Worm (Caenorhabditis elegans): ENCODE measurements around the gene ztf-29.

ce11 chrIII:11535453-11535852 is 25.5 kb upstream of the ztf-29 start:
- TF ChIP-seq hnd-1 (tag; optimal IDR thresholded peaks at IDR 0.05) = no peak
- no peak for TF ChIP-seq ama-1 (optimal IDR thresholded peaks at IDR 0.05)
- no peak for TF ChIP-seq tbx-37 (GFP tag; conservative IDR thresholded peaks at IDR 0.05)
- no peak for TF ChIP-seq aly-1 (tag; optimal IDR thresholded peaks at IDR 0.05)
- no peak for TF ChIP-seq hmg-4 (GFP tag; optimal IDR thresholded peaks at IDR 0.05)
- no peak for TF ChIP-seq F13C5.2 (tag; optimal IDR thresholded peaks at IDR 0.05)
- no peak for TF ChIP-seq tra-4 (tag; optimal IDR thresholded peaks at IDR 0.05)
- no peak for TF ChIP-seq flt-1 (GFP tag; IDR thresholded peaks at IDR 0.05)
- TF ChIP-seq pes-1 (GFP tag; IDR thresholded peaks at IDR 0.05) = no peak
- no peak for TF ChIP-seq scrt-1 (GFP tag; IDR thresholded peaks at IDR 0.05)

Measured in whole organism, early embryonic.